Fruit fly (Drosophila melanogaster): Measurements from ENCODE around the gene CG3706.

The CG3706 gene

DNA sequence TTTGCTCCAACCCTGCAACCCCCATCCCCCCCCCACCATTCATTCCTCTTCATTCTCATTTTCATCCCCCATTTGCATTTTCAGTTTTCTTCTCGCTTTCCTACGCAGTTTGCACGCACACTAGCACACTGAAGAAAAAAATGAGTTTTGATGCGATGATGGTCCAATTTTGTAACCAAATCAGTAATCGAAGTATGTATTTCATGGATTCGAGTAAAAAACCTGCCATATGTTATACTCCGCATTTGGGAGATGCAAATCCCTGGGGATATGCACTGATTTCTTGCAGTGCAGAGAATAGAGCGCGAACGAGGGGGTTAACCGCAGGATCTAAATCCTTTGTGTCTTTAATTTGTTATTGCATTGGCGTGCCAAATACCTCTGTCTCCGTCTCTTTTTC, 23.6 kb upstream of the CG3706 start (continued):
- TF ChIP-seq CG1602 (GFP tag; optimal IDR thresholded peaks at IDR 0.05) (peak; percentile 11), CG6254 (GFP tag; optimal IDR thresholded peaks at IDR 0.05) (no peak), zfh1 (GFP tag; IDR thresholded peaks at IDR 0.05) (peak; percentile 63; the same call in 1 of the 3 replicates), Hsf (GFP tag; optimal IDR thresholded peaks at IDR 0.05) (peak; percentile 60), CG2129 (GFP tag; IDR thresholded peaks at IDR 0.05; ENCODE audit: partially characterized antibody) (no peak), tgo (GFP tag; IDR thresholded peaks at IDR 0.05) (peak; percentile 55; the same call in 2 of the 3 replicates), HLHmδ (GFP tag; optimal IDR thresholded peaks at IDR 0.05) (no peak), BEAF-32 (GFP tag; optimal IDR thresholded peaks at IDR 0.05) (no peak), Mrtf (GFP tag; IDR thresholded peaks at IDR 0.05) (peak; percentile 59; the same call in 2 of the 3 replicates), tll (GFP tag; optimal IDR thresholded peaks at IDR 0.05) (no peak), toy (GFP tag; IDR thresholded peaks at IDR 0.05) (no peak), Rfx (GFP tag; IDR thresholded peaks at IDR 0.05) (peak; percentile 71), CG2875 (GFP tag; optimal IDR thresholded peaks at IDR 0.05) (no peak), sug (tag; optimal IDR thresholded peaks at IDR 0.05) (no peak), Max (GFP tag; optimal IDR thresholded peaks at IDR 0.05) (no peak), stc (GFP tag; IDR thresholded peaks at IDR 0.05) (peak; percentile 65; the same call in 1 of the 2 replicates), Mes4 (GFP tag; optimal IDR thresholded peaks at IDR 0.05) (no peak), Nf-YC (tag; optimal IDR thresholded peaks at IDR 0.05) (no peak), Spps (tag; optimal IDR thresholded peaks at IDR 0.05) (no peak), tin (GFP tag; optimal IDR thresholded peaks at IDR 0.05) (peak; percentile 52), CTCF (GFP tag; optimal IDR thresholded peaks at IDR 0.05) (no peak), Scr (GFP tag; IDR thresholded peaks at IDR 0.05; ENCODE audit: partially characterized antibody) (no peak), trh (GFP tag; optimal IDR thresholded peaks at IDR 0.05) (no peak), sqz (GFP tag; optimal IDR thresholded peaks at IDR 0.05) (no peak), chinmo (GFP tag; IDR thresholded peaks at IDR 0.05; ENCODE audit: partially characterized antibody) (no peak), luna (GFP tag; optimal IDR thresholded peaks at IDR 0.05) (no peak), CG3726 (GFP tag; IDR thresholded peaks at IDR 0.05) (0 out of 3 replicates have a peak, but pooled peaks have one; percentile 11), kay (GFP tag; optimal IDR thresholded peaks at IDR 0.05) (no peak), CG32532 (GFP tag; IDR thresholded peaks at IDR 0.05) (peak; percentile 65), run (tag; optimal IDR thresholded peaks at IDR 0.05) (peak; percentile 51), CG10366 (GFP tag; IDR thresholded peaks at IDR 0.05) (peak; percentile 50; the same call in 1 of the 2 replicates), prd (optimal IDR thresholded peaks at IDR 0.05) (no peak), prd (GFP tag; IDR thresholded peaks at IDR 0.05) (peak; percentile 74), CG11398 (GFP tag; optimal IDR thresholded peaks at IDR 0.05) (no peak), dpn (GFP tag; optimal IDR thresholded peaks at IDR 0.05) (peak; percentile 58 to 73), Deaf1 (tag; optimal IDR thresholded peaks at IDR 0.05) (peak; percentile 15), salm (tag; optimal IDR thresholded peaks at IDR 0.05) (no peak), CG13775 (GFP tag; optimal IDR thresholded peaks at IDR 0.05) (no peak), gro (GFP tag; optimal IDR thresholded peaks at IDR 0.05) (peak; percentile 1), ind (GFP tag; optimal IDR thresholded peaks at IDR 0.05) (peak; percentile 66), CkIIα-i1 (GFP tag; IDR thresholded peaks at IDR 0.05) (no peak), h (optimal IDR thresholded peaks at IDR 0.05) (no peak), CG6683 (GFP tag; optimal IDR thresholded peaks at IDR 0.05) (peak; percentile 35), twi (tag; optimal IDR thresholded peaks at IDR 0.05) (no peak), usp (GFP tag; optimal IDR thresholded peaks at IDR 0.05) (no peak), Dref (GFP tag; IDR thresholded peaks at IDR 0.05) (no peak), lilli (GFP tag; optimal IDR thresholded peaks at IDR 0.05) (peak; percentile 62), CG10209 (GFP tag; optimal IDR thresholded peaks at IDR 0.05) (peak; percentile 41), CG10431 (GFP tag; optimal IDR thresholded peaks at IDR 0.05) (no peak), CG3995 (GFP tag; optimal IDR thresholded peaks at IDR 0.05) (no peak), HLH4C (GFP tag; IDR thresholded peaks at IDR 0.05; ENCODE audit: partially characterized antibody) (no peak), CG10565 (GFP tag; optimal IDR thresholded peaks at IDR 0.05) (no peak), CG10462 (GFP tag; optimal IDR thresholded peaks at IDR 0.05) (no peak)

Data from whole organism, embryonic.